Worm (Caenorhabditis elegans) whole organism, L3 larva: Measurements from ENCODE around the gene ntl-9.

Experiments
- aly-2 ChIP-seq: fragments of 150-350 bp; optimal IDR thresholded peaks from 2 replicates; lab custom pipeline; 2014; ENCODE audit warnings: missing biosample characterization, missing genetic modification characterization
- ama-1 ChIP-seq: fragments of 150-350 bp; optimal IDR thresholded peaks from 2 replicates; lab custom pipeline; 2018
- ceh-16 ChIP-seq: sonication (generic microtip); optimal IDR thresholded peaks from 2 replicates; lab custom pipeline; 2017; ENCODE audit warnings: missing biosample characterization, missing genetic modification characterization
- ceh-28 ChIP-seq: fragments of 150-350 bp; optimal IDR thresholded peaks from 2 replicates; lab custom pipeline; 2014; ENCODE audit warnings: missing biosample characterization, missing genetic modification reagents, missing genetic modification characterization
- ceh-82 ChIP-seq: fragments of 150-350 bp; optimal IDR thresholded peaks from 2 replicates; lab custom pipeline; 2014; ENCODE audit warnings: missing biosample characterization, missing genetic modification characterization
- ceh-9 ChIP-seq: sonication (generic microtip); optimal IDR thresholded peaks from 2 replicates; lab custom pipeline; 2018; ENCODE audit warnings: missing biosample characterization, missing genetic modification characterization
- daf-12 ChIP-seq: fragments of 150-350 bp; optimal IDR thresholded peaks from 2 replicates; lab custom pipeline; 2014; ENCODE audit warnings: missing biosample characterization, missing genetic modification reagents, missing genetic modification characterization
- egl-5 ChIP-seq: fragments of 150-350 bp; optimal IDR thresholded peaks from 2 replicates; lab custom pipeline; 2017; ENCODE audit warnings: missing biosample characterization, missing genetic modification reagents, missing genetic modification characterization, inconsistent platforms
- elt-1 ChIP-seq: fragments of 150-350 bp; optimal IDR thresholded peaks from 2 replicates; lab custom pipeline; 2014; ENCODE audit warnings: missing biosample characterization, missing genetic modification characterization
- elt-2 ChIP-seq: sonication (generic microtip); optimal IDR thresholded peaks from 2 replicates; lab custom pipeline; 2016; ENCODE audit warnings: missing genetic modification reagents, mild to moderate bottlenecking, missing genetic modification characterization, missing compliant biosample characterization
- elt-3 ChIP-seq, 3 experiments: fragments of 150-350 bp in 1 of 3; sonication (generic microtip) in 2 of 3; optimal IDR thresholded peaks; 2 replicates in 2 of 3; 4 replicates in 1 of 3; lab custom pipeline; 2014 to 2017; ENCODE audit warnings: missing biosample characterization in 3 of 3, missing genetic modification characterization in 3 of 3
- eor-1 ChIP-seq, 2 experiments: fragments of 150-350 bp; optimal IDR thresholded peaks; 2 replicates each; lab custom pipeline; 2014 to 2018; ENCODE audit warnings: missing biosample characterization in 2 of 2, missing genetic modification characterization in 2 of 2
- fkh-10 ChIP-seq: sonication (generic microtip); optimal IDR thresholded peaks from 2 replicates; lab custom pipeline; 2017; ENCODE audit warnings: missing biosample characterization, missing genetic modification reagents, missing genetic modification characterization
- fkh-2 ChIP-seq: fragments of 150-350 bp; optimal IDR thresholded peaks from 2 replicates; lab custom pipeline; 2014; ENCODE audit warnings: missing biosample characterization, missing genetic modification reagents, missing genetic modification characterization
- hmg-11 ChIP-seq: sonication (generic microtip); optimal IDR thresholded peaks from 2 replicates; lab custom pipeline; 2016; ENCODE audit warnings: missing genetic modification characterization, missing compliant biosample characterization
- lin-15B ChIP-seq: fragments of 150-350 bp; optimal IDR thresholded peaks from 2 replicates; lab custom pipeline; 2014; ENCODE audit warnings: missing biosample characterization, missing genetic modification characterization
- lsy-12 ChIP-seq: sonication (generic microtip); optimal IDR thresholded peaks from 2 replicates; lab custom pipeline; 2016; ENCODE audit warnings: mild to moderate bottlenecking, missing genetic modification characterization, missing compliant biosample characterization
- mdl-1 ChIP-seq: fragments of 150-350 bp; optimal IDR thresholded peaks from 2 replicates; lab custom pipeline; 2014; ENCODE audit warnings: missing biosample characterization, missing genetic modification characterization
- mml-1 ChIP-seq: fragments of 150-350 bp; sonication (generic microtip); optimal IDR thresholded peaks from 3 replicates; lab custom pipeline; 2014; ENCODE audit warnings: missing biosample characterization, missing genetic modification characterization
- nfya-1 ChIP-seq: sonication (generic microtip); optimal IDR thresholded peaks from 2 replicates; lab custom pipeline; 2017; ENCODE audit warnings: missing genetic modification characterization, mild to moderate bottlenecking, missing compliant biosample characterization, antibody characterized with exemption, moderate library complexity; ENCODE audit not compliant: insufficient read depth
- nhr-11 ChIP-seq: fragments of 150-350 bp; optimal IDR thresholded peaks from 2 replicates; lab custom pipeline; 2014; ENCODE audit warnings: missing biosample characterization, missing genetic modification characterization
- nhr-12 ChIP-seq: fragments of 150-350 bp; optimal IDR thresholded peaks from 2 replicates; lab custom pipeline; 2014; ENCODE audit warnings: missing biosample characterization, missing genetic modification characterization
- nhr-23 ChIP-seq: fragments of 150-350 bp; optimal IDR thresholded peaks from 2 replicates; lab custom pipeline; 2014; ENCODE audit warnings: missing biosample characterization, missing genetic modification reagents, missing genetic modification characterization
- nhr-237 ChIP-seq: fragments of 150-350 bp; optimal IDR thresholded peaks from 2 replicates; lab custom pipeline; 2014; ENCODE audit warnings: missing biosample characterization, missing genetic modification characterization
- nhr-25 ChIP-seq: sonication (generic microtip); optimal IDR thresholded peaks from 2 replicates; lab custom pipeline; 2017; ENCODE audit warnings: missing biosample characterization, missing genetic modification characterization
- nhr-28 ChIP-seq: fragments of 150-350 bp; optimal IDR thresholded peaks from 2 replicates; lab custom pipeline; 2014; ENCODE audit warnings: missing biosample characterization, missing genetic modification characterization
- nhr-43 ChIP-seq: sonication (generic microtip); optimal IDR thresholded peaks from 2 replicates; lab custom pipeline; 2016; ENCODE audit warnings: mild to moderate bottlenecking, missing genetic modification characterization, missing compliant biosample characterization; ENCODE audit not compliant: poor library complexity, severe bottlenecking
- nhr-67 ChIP-seq: fragments of 150-350 bp; optimal IDR thresholded peaks from 2 replicates; lab custom pipeline; 2014; ENCODE audit warnings: missing biosample characterization, missing genetic modification characterization
- nhr-77 ChIP-seq: fragments of 150-350 bp; optimal IDR thresholded peaks from 2 replicates; lab custom pipeline; 2014; ENCODE audit warnings: missing biosample characterization, missing genetic modification characterization
- pha-4 ChIP-seq: fragments of 150-350 bp; optimal IDR thresholded peaks from 2 replicates; lab custom pipeline; 2014; ENCODE audit warnings: missing biosample characterization, missing genetic modification reagents, missing genetic modification characterization
- sea-2 ChIP-seq: fragments of 150-350 bp; sonication (generic microtip); optimal IDR thresholded peaks from 4 replicates; lab custom pipeline; 2014; ENCODE audit warnings: missing biosample characterization, missing genetic modification reagents, missing genetic modification characterization
- skn-1 ChIP-seq: fragments of 150-350 bp; optimal IDR thresholded peaks from 2 replicates; lab custom pipeline; 2014; ENCODE audit warnings: missing biosample characterization, missing genetic modification characterization
- snpc-4 ChIP-seq: fragments of 150-350 bp; optimal IDR thresholded peaks from 2 replicates; lab custom pipeline; 2014; ENCODE audit warnings: missing biosample characterization, missing genetic modification characterization
- unc-62 ChIP-seq: fragments of 150-350 bp; sonication (generic microtip); optimal IDR thresholded peaks from 4 replicates; lab custom pipeline; 2014; ENCODE audit warnings: missing biosample characterization, missing genetic modification reagents, missing genetic modification characterization
- zag-1 ChIP-seq: fragments of 150-350 bp; optimal IDR thresholded peaks from 2 replicates; lab custom pipeline; 2014; ENCODE audit warnings: missing biosample characterization, missing genetic modification characterization
- ztf-11 ChIP-seq: fragments of 150-350 bp; optimal IDR thresholded peaks from 2 replicates; lab custom pipeline; 2014; ENCODE audit warnings: missing biosample characterization, missing genetic modification characterization
- ztf-4 ChIP-seq: fragments of 150-350 bp; optimal IDR thresholded peaks from 2 replicates; lab custom pipeline; 2014; ENCODE audit warnings: missing biosample characterization, missing genetic modification characterization

Gene ntl-9

DNA sequence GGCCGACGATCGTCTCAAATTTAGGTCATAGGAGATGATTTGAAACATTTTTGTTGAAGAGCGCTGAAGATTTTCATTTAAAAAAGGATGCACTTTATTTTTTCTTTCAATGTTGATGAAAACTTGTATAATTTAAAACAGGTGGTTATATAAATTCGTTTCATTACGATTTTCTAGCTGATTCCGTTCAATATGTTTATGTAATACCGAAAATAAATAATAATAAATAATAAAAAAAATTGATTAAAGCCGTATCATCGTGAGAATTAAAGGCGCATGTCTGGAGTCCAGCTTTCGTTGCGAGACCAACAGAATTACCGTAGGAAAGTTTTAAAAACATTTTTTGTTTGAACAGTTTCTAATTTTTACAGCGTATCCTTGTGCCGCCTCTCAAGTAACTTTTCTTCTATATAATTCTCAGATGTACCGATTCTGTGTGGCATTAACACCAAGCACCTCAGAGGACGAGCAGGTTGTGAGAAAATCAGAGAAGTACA, 12.1 kb upstream of the ntl-9 start, which contains the start of the genes C26E6.12 and eri-9:
Gene C26E6.12 (minus strand): TSS at position 51 of the 497 bp plus-strand sequence.
Gene eri-9 (plus strand): TSS at position 248 of the 497 bp plus-strand sequence.
- TF ChIP-seq lsy-12 (tag; lab: Kevin White, UChicago), result no peak
- no peak for TF ChIP-seq ceh-28
- no peak for TF ChIP-seq ztf-4
- TF ChIP-seq daf-12 (tag; lab: Kevin White, UChicago), result no peak
- no peak for TF ChIP-seq nhr-67 (tag; lab: Kevin White, UChicago)
- TF ChIP-seq hmg-11, result no peak
- no peak for TF ChIP-seq mml-1 (tag; lab: Kevin White, UChicago)
- TF ChIP-seq unc-62 (GFP tag; lab: Kevin White, UChicago), result no peak
- TF ChIP-seq ama-1 (lab: Kevin White, UChicago), result no peak
- no peak for TF ChIP-seq eor-1 (tag; optimal IDR thresholded peaks at IDR 0.05; lab: Kevin White, UChicago)
- TF ChIP-seq ceh-16 (tag; lab: Kevin White, UChicago), result no peak
- TF ChIP-seq ceh-82 (tag; lab: Kevin White, UChicago), result no peak
- no peak for TF ChIP-seq elt-3 (tag; optimal IDR thresholded peaks at IDR 0.05; lab: Kevin White, UChicago)
- TF ChIP-seq snpc-4 (tag; lab: Kevin White, UChicago), result no peak

DNA sequence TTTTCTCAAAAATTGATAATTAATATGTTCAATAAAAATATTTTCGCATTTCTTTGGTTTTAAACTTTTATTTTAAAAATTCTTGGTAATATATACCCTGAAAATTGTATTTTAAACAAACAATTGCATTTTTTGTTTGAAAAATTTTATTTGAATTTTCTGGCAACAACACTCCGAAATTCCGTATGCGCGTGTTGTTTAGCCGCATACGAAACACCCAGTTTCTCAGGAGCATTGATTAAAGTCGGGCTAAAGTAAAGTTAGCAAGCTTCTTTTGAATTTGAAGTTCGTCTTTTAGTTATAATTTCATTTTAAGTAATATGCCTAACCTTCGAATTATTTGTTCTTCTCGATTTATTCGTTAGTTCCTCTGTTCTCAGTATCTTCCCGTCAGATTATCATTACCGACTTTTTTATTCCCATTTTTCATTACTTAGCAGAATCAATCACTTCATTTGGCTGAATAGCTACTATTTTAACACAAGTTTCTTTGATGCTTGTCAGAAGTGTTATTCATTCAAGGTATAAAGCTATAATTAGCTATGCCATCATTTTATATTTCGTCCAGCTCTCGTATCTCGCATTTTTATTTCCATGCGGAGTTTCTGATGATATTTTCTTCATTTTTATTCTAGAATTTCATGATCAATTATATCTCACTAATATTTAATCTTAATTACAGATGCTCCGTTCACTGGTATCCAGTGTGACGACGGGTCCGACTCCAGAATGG, 9.3 kb upstream of the ntl-9 start, which contains the start of gene mrps-18C:
Gene mrps-18C (plus strand): TSS at position 683 of the 733 bp plus-strand sequence.
- TF ChIP-seq ceh-16 (tag; lab: Kevin White, UChicago), result no peak
- peak; percentile 13 for TF ChIP-seq pha-4 (tag; lab: Kevin White, UChicago)
- no peak for TF ChIP-seq lsy-12 (tag; lab: Kevin White, UChicago)
- no peak for TF ChIP-seq nhr-23 (tag; lab: Kevin White, UChicago)
- peak; percentile 3 for TF ChIP-seq hmg-11
- peak; percentile 55 for TF ChIP-seq lin-15B

DNA sequence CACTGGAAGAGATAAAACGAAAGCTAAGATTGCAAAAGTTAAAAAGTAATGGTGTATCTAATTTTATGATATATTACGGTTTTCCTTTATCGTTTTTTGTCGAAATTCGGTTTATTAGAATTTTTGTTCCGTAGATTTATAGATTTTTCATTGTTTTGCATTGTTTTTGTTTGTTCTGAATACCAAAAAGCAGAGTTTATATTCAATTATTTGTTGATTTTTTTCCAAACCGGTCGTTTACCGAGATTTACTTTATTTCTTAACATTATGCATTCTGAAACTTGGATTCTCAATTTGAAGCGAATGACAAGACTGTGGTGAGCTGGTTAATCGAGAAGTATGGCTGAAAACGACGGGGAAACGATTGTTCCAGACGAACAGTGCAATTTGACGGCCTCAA, 7.3 kb upstream of the ntl-9 start, which contains the start of gene fsn-1:
Gene fsn-1 (plus strand): TSS at position 301 of the 400 bp plus-strand sequence.
- no peak for TF ChIP-seq fkh-10 (GFP tag; lab: Kevin White, UChicago)
- no peak for TF ChIP-seq nhr-77 (tag; lab: Kevin White, UChicago)
- TF ChIP-seq elt-2 (tag; lab: Kevin White, UChicago), result no peak
- no peak for TF ChIP-seq fkh-2 (tag; lab: Kevin White, UChicago)
- no peak for TF ChIP-seq nhr-28 (tag; lab: Kevin White, UChicago)
- TF ChIP-seq ztf-11 (tag; lab: Kevin White, UChicago), result no peak
- TF ChIP-seq zag-1, result no peak
- no peak for TF ChIP-seq nhr-25
- TF ChIP-seq ceh-28, result no peak
- TF ChIP-seq mdl-1 (tag; lab: Kevin White, UChicago), result no peak
- TF ChIP-seq elt-1 (tag; lab: Kevin White, UChicago), result no peak
- no peak for TF ChIP-seq ceh-82 (tag; lab: Kevin White, UChicago)
- no peak for TF ChIP-seq ceh-9 (tag; lab: Kevin White, UChicago)
- TF ChIP-seq sea-2 (GFP tag; lab: Kevin White, UChicago), result no peak
- TF ChIP-seq mml-1 (tag; lab: Kevin White, UChicago), result no peak
- no peak for TF ChIP-seq nfya-1 (tag; lab: Kevin White, UChicago)
- no peak for TF ChIP-seq lsy-12 (tag; lab: Kevin White, UChicago)

DNA sequence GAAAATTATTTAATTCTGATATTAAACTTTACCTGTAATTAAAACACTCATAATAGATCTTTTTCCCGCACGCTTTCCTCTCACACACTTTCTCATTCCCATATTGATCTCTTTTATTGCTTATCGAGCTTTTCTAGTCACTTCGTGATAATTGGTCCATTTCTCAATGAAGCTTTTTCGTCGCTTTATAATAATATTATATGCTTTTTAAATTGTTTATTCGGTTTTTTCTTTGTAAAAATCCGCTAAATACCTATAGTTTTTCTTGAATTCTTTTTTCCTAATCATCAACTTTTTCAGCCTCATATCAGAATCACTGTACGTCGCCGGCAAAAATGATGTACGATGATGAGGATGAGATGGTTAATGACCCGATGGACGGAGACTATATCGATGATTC, 5.0 kb upstream of the ntl-9 start, which contains the start of gene rpb-2:
Gene rpb-2 (plus strand): TSS at position 301 of the 400 bp plus-strand sequence.
- TF ChIP-seq daf-12 (tag; lab: Kevin White, UChicago) (no peak), eor-1 (tag; optimal IDR thresholded peaks at IDR 0.05; lab: Kevin White, UChicago) (no peak), nhr-12 (tag; lab: Kevin White, UChicago) (no peak), elt-2 (tag; lab: Kevin White, UChicago) (no peak), mml-1 (tag; lab: Kevin White, UChicago) (no peak), nhr-11 (tag; lab: Kevin White, UChicago) (no peak), fkh-2 (tag; lab: Kevin White, UChicago) (no peak), lsy-12 (tag; lab: Kevin White, UChicago) (no peak), elt-3 (tag; optimal IDR thresholded peaks at IDR 0.05; lab: Kevin White, UChicago) (no peak), zag-1 (no peak), nhr-237 (no peak), nfya-1 (tag; lab: Kevin White, UChicago) (no peak), lin-15B (no peak), nhr-43 (tag; lab: Kevin White, UChicago) (no peak), aly-2 (tag; lab: Kevin White, UChicago) (no peak), skn-1 (tag; lab: Kevin White, UChicago) (no peak), fkh-10 (GFP tag; lab: Kevin White, UChicago) (no peak), egl-5 (tag; lab: Kevin White, UChicago) (no peak), ceh-16 (tag; lab: Kevin White, UChicago) (no peak)
- TF ChIP-seq, all 47 proteins: peak for 0
